Worm (Caenorhabditis elegans) whole organism, early embryonic: ENCODE results near the gene vha-12.

Source experiments
- B0310.2 ChIP-seq: sonication (generic microtip); optimal IDR thresholded peaks from 2 replicates; lab custom pipeline; 2016; ENCODE audit warnings: mild to moderate bottlenecking, missing genetic modification characterization, missing compliant biosample characterization
- F13C5.2 ChIP-seq: sonication (generic microtip); optimal IDR thresholded peaks from 2 replicates; lab custom pipeline; 2017; ENCODE audit warnings: mild to moderate bottlenecking, missing genetic modification characterization, inconsistent platforms, missing compliant biosample characterization
- aly-1 ChIP-seq: sonication (generic microtip); optimal IDR thresholded peaks from 2 replicates; lab custom pipeline; 2016; ENCODE audit warnings: missing genetic modification characterization, missing compliant biosample characterization
- ama-1 ChIP-seq: fragments of 150-350 bp; optimal IDR thresholded peaks from 2 replicates; lab custom pipeline; 2014
- ceh-13 ChIP-seq: fragments of 200-800 bp; sonication (Bioruptor generic); optimal IDR thresholded peaks from 2 replicates; lab custom pipeline; 2018; ENCODE audit warnings: mild to moderate bottlenecking, missing genetic modification characterization, missing compliant biosample characterization
- ets-7 ChIP-seq: sonication (generic microtip); optimal IDR thresholded peaks from 2 replicates; lab custom pipeline; 2016; ENCODE audit warnings: missing genotype, missing genetic modification characterization, missing compliant biosample characterization
- flt-1 ChIP-seq: fragments of 200-800 bp; sonication (Bioruptor generic); IDR thresholded peaks from 2 replicates; pipeline ENCODE4 v1.3.6; 2022; ENCODE audit warnings: missing genetic modification characterization, missing compliant biosample characterization
- hmbx-1 ChIP-seq: sonication (generic microtip); optimal IDR thresholded peaks from 2 replicates; lab custom pipeline; 2016; ENCODE audit warnings: mild to moderate bottlenecking, missing genetic modification characterization, missing compliant biosample characterization
- hmg-4 ChIP-seq: fragments of 200-800 bp; sonication (Bioruptor generic); optimal IDR thresholded peaks from 2 replicates; lab custom pipeline; 2018; ENCODE audit warnings: mild to moderate bottlenecking, missing genetic modification characterization, missing compliant biosample characterization
- hnd-1 ChIP-seq: sonication (generic microtip); optimal IDR thresholded peaks from 2 replicates; lab custom pipeline; 2016; ENCODE audit warnings: missing genetic modification characterization, missing compliant biosample characterization
- pes-1 ChIP-seq: fragments of 200-800 bp; sonication (Bioruptor generic); IDR thresholded peaks from 2 replicates; pipeline ENCODE4 v1.3.6; 2022; ENCODE audit warnings: missing genetic modification reagents, missing genetic modification characterization, missing compliant biosample characterization
- scrt-1 ChIP-seq: fragments of 200-800 bp; sonication (Bioruptor generic); IDR thresholded peaks from 2 replicates; pipeline ENCODE4 v1.3.6; 2022; ENCODE audit warnings: missing genetic modification characterization, missing compliant biosample characterization

ce11 chrX:4144136-4144781 lies 46.6 kb upstream of the vha-12 start:
- TF ChIP-seq B0310.2 (no peak), ceh-13 (no peak), hmbx-1 (tag; lab: Kevin White, UChicago) (no peak), scrt-1 (no peak), hnd-1 (tag; lab: Kevin White, UChicago) (no peak), ama-1 (no peak), pes-1 (GFP tag; lab: Robert Waterston, UW) (no peak), F13C5.2 (no peak), aly-1 (tag; lab: Kevin White, UChicago) (no peak), flt-1 (GFP tag; lab: Robert Waterston, UW) (no peak), ets-7 (tag; lab: Kevin White, UChicago) (no peak), hmg-4 (no peak)
